Fruit fly (Drosophila melanogaster): ENCODE results near the gene moody.

Gene moody

DNA sequence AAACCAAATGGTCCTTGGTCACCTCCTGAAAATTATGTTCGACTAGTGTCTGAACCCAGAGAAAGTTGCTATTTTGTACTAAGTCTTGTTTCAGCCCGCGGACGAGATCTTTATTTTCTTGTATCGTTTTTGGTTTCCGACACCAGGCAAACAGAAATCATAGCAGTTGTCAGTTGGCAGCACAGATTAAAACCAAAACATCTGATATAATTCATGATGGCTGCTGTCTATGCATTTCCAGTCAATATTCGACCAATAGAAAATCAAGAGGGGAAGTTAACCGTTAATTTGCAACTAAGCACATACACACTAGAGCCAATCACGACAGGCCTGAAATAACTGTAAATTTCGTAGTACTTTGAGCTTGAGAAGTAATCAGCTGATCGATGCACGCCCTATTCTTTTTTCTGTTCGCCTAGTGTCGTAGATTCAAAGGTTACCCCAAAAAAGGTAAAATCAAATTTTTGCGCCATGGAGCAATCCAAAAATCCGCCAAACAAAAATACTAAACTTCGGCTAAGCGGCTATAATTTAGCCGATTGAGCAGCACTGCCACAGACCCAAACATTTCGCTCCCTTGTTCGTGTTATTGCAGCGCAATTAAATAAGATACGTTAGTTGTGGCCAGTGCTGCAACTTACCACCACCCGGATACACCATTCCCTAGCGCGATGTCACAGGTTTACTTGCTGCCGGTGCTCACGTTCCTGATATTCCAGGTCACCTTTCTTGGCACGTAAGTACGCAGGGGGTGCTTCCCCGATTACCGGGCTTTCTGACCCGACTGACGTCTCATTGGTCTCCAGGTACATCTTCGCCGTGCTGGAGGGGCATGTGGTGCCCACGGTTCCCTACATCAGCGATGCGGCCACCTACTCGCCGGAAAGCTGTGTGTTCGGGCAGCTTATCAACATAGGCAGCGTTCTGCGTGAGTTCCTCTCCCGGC, 26.8 kb upstream of the moody start, which contains the start of gene CG4025:
Gene CG4025, plus strand, starts transcription at position 555 of the 946 bp plus-strand sequence.
- TF ChIP-seq Mnt (GFP tag; optimal IDR thresholded peaks at IDR 0.05) (peak; percentile 10), cic (GFP tag; optimal IDR thresholded peaks at IDR 0.05) (no peak), pad (GFP tag; optimal IDR thresholded peaks at IDR 0.05) (peak; percentile 99), ovo (GFP tag; optimal IDR thresholded peaks at IDR 0.05) (peak; percentile 56)

DNA sequence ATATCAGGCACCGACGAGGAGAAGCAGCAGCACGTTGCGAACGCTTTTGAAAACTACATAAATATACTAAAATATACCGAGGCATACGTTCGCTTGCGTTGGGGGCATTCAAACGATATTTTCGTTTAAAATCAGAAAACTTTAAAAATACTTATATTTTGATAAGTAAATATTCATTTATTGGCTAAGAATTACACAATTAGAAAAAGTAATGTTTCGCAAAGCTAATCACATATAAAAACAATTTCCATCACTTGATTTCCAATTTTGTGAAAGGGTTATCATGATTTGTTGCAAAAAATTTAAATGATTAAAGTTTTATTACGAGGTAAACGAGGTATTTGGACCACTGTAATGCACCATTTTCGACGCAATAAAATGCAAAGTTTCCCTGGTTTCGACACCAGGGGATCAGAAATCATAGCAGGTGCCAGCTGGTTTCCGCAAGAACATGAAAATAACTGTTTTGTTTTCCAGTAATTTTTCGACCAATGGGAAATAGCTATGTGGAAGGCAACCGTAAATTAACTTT, 26.0 kb upstream of the moody start, which contains the start of gene CG4045:
Gene CG4045, minus strand, starts transcription at position 55 of the 532 bp plus-strand sequence.
- TF ChIP-seq CG7101 (tag; optimal IDR thresholded peaks at IDR 0.05) (peak; percentile 55), Clk (GFP tag; optimal IDR thresholded peaks at IDR 0.05) (no peak), CG33017 (tag; optimal IDR thresholded peaks at IDR 0.05) (no peak), CG14711 (tag; optimal IDR thresholded peaks at IDR 0.05) (peak; percentile 39), CG7045 (GFP tag; optimal IDR thresholded peaks at IDR 0.05) (no peak), CG5204 (GFP tag; optimal IDR thresholded peaks at IDR 0.05) (no peak), Crg-1 (GFP tag; optimal IDR thresholded peaks at IDR 0.05) (no peak), ovo (GFP tag; optimal IDR thresholded peaks at IDR 0.05) (peak; percentile 68), Mnt (GFP tag; optimal IDR thresholded peaks at IDR 0.05) (peak; percentile 26), CG11617 (GFP tag; optimal IDR thresholded peaks at IDR 0.05) (peak; percentile 33), bab1 (GFP tag; optimal IDR thresholded peaks at IDR 0.05) (peak; percentile 79), tj (GFP tag; optimal IDR thresholded peaks at IDR 0.05) (peak; percentile 14)

DNA sequence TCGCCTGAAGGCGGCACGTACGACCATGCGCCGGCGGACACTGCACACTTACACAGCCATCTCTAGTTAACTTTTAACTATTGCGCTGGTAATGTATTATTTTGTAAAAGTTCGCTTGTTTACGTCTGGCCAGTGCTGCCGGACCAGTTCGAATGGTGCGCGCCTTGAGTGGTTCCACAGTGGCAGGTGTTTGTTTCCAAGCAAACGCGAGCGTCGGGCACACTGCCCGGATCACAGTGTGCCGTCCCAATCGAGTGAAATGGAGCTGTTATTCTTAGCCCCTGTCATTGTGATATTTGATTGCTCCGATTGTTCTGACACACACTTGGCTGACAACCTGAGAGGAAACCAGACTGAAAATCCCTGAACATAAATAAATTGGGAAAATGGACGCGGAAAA, 23.4 kb upstream of the moody start, which contains the start of gene CG4199:
Gene CG4199, minus strand, starts transcription at position 159 of the 400 bp plus-strand sequence.
- TF ChIP-seq CG11617 (GFP tag; optimal IDR thresholded peaks at IDR 0.05): peak; percentile 25
- no peak for TF ChIP-seq cic (GFP tag; optimal IDR thresholded peaks at IDR 0.05)
- peak; percentile 1 for TF ChIP-seq ovo (GFP tag; optimal IDR thresholded peaks at IDR 0.05)
- no peak for TF ChIP-seq CG33017 (tag; optimal IDR thresholded peaks at IDR 0.05)
- peak; percentile 25 for TF ChIP-seq pad (GFP tag; optimal IDR thresholded peaks at IDR 0.05)
- no peak for TF ChIP-seq Hr96 (GFP tag; optimal IDR thresholded peaks at IDR 0.05)
- TF ChIP-seq Crg-1 (GFP tag; optimal IDR thresholded peaks at IDR 0.05): no peak
- no peak for TF ChIP-seq tj (GFP tag; optimal IDR thresholded peaks at IDR 0.05)
- no peak for TF ChIP-seq CG5204 (GFP tag; optimal IDR thresholded peaks at IDR 0.05)
- TF ChIP-seq Clk (GFP tag; optimal IDR thresholded peaks at IDR 0.05): no peak
- no peak for TF ChIP-seq CG12768 (GFP tag; optimal IDR thresholded peaks at IDR 0.05)
- TF ChIP-seq CG7101 (tag; optimal IDR thresholded peaks at IDR 0.05): peak; percentile 52
- TF ChIP-seq CG1620 (GFP tag; optimal IDR thresholded peaks at IDR 0.05): peak; percentile 53
- peak; percentile 81 for TF ChIP-seq bab1 (GFP tag; optimal IDR thresholded peaks at IDR 0.05)
- TF ChIP-seq Mnt (GFP tag; optimal IDR thresholded peaks at IDR 0.05): peak; percentile 80
- no peak for TF ChIP-seq CG7045 (GFP tag; optimal IDR thresholded peaks at IDR 0.05)

DNA sequence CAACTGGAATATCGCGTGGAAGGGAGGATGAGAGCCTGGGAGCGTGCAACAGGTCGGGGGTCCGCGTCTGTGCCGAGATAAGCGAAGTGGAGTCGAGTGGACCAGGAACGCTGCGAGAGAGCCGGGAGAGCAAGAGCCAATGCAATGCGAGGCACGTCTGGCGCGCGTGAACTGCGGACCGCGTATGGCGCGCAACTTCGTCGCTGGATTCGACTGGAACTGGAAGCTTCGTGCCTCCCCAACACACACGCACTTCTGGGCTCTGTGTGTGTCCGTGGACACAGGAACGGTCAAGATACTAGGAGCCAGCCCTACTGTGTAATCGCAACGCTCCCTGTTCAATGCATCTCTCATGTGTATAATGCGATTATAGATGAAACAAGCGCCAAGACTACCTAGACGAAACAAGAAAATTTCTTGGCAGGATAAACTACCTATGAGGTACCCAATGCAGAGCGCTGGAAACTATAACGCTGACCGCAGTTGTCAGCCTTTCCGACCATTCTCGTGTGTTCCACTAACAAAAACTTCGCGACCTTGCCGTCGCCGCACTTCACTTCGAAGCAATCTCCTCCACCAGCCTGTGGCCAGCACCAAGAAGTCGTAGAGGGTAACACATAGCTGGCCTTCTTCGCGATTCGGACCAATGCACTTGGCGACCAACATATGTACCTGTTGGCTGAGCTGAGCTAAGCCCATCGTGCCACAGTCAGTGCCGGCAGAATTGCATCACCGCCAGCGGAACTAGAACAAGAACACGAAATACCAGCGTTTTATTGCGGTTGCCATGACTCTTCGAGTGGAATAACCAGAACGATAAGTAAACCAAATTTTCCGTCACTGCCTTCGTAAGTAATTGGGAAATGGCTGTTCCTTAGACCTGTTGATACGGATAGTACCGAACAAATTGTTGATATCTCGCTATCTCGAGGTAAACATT, 22.2 kb upstream of the moody start, which contains the start of gene Rtca:
Gene Rtca, plus strand, starts transcription at position 536 of the 940 bp plus-strand sequence.
- TF ChIP-seq CG5204 (GFP tag; optimal IDR thresholded peaks at IDR 0.05) (no peak), bab1 (GFP tag; optimal IDR thresholded peaks at IDR 0.05) (peak; percentile 9), CG33017 (tag; optimal IDR thresholded peaks at IDR 0.05) (peak; percentile 21), toe (GFP tag; optimal IDR thresholded peaks at IDR 0.05) (no peak), cnc (optimal IDR thresholded peaks at IDR 0.05) (no peak), kay (GFP tag; ENCODE audit: borderline replicate concordance) (no peak), CG12768 (GFP tag; optimal IDR thresholded peaks at IDR 0.05) (peak; percentile 59), Crg-1 (GFP tag; optimal IDR thresholded peaks at IDR 0.05) (peak; percentile 12), Clk (GFP tag; optimal IDR thresholded peaks at IDR 0.05) (no peak), ovo (GFP tag; optimal IDR thresholded peaks at IDR 0.05) (no peak), CG7101 (tag; optimal IDR thresholded peaks at IDR 0.05) (peak; percentile 72), Hr96 (GFP tag; optimal IDR thresholded peaks at IDR 0.05) (peak; percentile 62), CG7045 (GFP tag; optimal IDR thresholded peaks at IDR 0.05) (peak; percentile 49), tj (GFP tag; optimal IDR thresholded peaks at IDR 0.05) (peak; percentile 19), CG14711 (tag; optimal IDR thresholded peaks at IDR 0.05) (no peak), CG1620 (GFP tag; optimal IDR thresholded peaks at IDR 0.05) (no peak), Mnt (GFP tag; optimal IDR thresholded peaks at IDR 0.05) (peak; percentile 7), cic (GFP tag; optimal IDR thresholded peaks at IDR 0.05) (no peak), CG11617 (GFP tag; optimal IDR thresholded peaks at IDR 0.05) (peak; percentile 73), pad (GFP tag; optimal IDR thresholded peaks at IDR 0.05) (peak; percentile 35)

DNA sequence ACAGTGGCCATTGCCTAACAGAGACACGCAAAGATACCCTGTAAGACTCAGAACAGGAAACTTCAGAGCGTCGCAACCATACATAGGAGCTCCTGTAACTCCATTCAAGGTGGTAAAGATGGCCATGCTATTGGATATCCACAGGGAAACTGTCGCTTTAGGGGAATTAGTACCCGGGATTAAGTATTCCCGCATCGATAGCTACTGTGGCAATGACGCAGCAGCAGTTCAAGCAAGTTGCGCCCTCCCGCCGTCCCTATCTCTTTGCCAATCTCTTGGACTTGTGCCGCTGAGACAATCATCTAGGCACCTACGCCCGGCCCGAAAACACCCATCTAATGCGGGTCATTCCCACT, 20.8 kb upstream of the moody start:
- TF ChIP-seq CG12768 (GFP tag; optimal IDR thresholded peaks at IDR 0.05) (peak; percentile 78), CG33017 (tag; optimal IDR thresholded peaks at IDR 0.05) (peak; percentile 6), tj (GFP tag; optimal IDR thresholded peaks at IDR 0.05) (peak; percentile 12), CG5204 (GFP tag; optimal IDR thresholded peaks at IDR 0.05) (no peak), ovo (GFP tag; optimal IDR thresholded peaks at IDR 0.05) (peak; percentile 24), Clk (GFP tag; optimal IDR thresholded peaks at IDR 0.05) (no peak), CG14711 (tag; optimal IDR thresholded peaks at IDR 0.05) (peak; percentile 72), CG1620 (GFP tag; optimal IDR thresholded peaks at IDR 0.05) (peak; percentile 64), kay (GFP tag; ENCODE audit: borderline replicate concordance) (no peak), CG11617 (GFP tag; optimal IDR thresholded peaks at IDR 0.05) (peak; percentile 47), Mnt (GFP tag; optimal IDR thresholded peaks at IDR 0.05) (no peak), cnc (optimal IDR thresholded peaks at IDR 0.05) (peak in 1 of 2 experiments; percentile 83), bab1 (GFP tag; optimal IDR thresholded peaks at IDR 0.05) (peak; percentile 38), Hr96 (GFP tag; optimal IDR thresholded peaks at IDR 0.05) (peak; percentile 83), CG7101 (tag; optimal IDR thresholded peaks at IDR 0.05) (peak; percentile 69), cic (GFP tag; optimal IDR thresholded peaks at IDR 0.05) (no peak), Crg-1 (GFP tag; optimal IDR thresholded peaks at IDR 0.05) (peak; percentile 41), pad (GFP tag; optimal IDR thresholded peaks at IDR 0.05) (peak; percentile 49), toe (GFP tag; optimal IDR thresholded peaks at IDR 0.05) (peak; percentile 66), CG7045 (GFP tag; optimal IDR thresholded peaks at IDR 0.05) (peak; percentile 55)
